Fruit fly (Drosophila melanogaster): ENCODE data around the gene Fhos.
A peak's percentile ranks its signal among the peaks of the same experiment; 100 is the strongest.

The Fhos gene

DNA sequence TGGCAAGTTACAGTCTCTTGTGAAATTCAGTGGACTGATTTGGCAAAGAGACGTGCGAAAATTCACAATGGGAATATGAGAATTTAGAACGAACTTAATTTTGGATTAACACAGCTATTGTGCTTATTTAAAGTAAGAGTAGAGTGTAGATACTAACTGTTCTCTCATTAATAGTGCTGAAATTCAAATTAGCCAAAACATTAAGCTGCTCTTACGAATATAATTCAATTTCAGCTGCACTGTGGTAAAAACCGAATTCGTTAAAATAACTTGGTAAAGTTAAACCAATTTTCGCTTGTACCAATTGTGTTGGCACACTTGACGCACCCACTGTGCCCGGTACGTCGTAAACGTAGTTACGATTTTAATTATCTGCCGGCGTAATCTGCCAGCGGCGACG is 14.5 kb downstream of the Fhos start (continued):
- no peak for TF ChIP-seq CG6272 (GFP tag; IDR thresholded peaks at IDR 0.05)
- no peak for TF ChIP-seq CG9876 (GFP tag; optimal IDR thresholded peaks at IDR 0.05)
- TF ChIP-seq p53 (GFP tag; optimal IDR thresholded peaks at IDR 0.05): no peak
- TF ChIP-seq dmrt11E (tag; optimal IDR thresholded peaks at IDR 0.05): no peak
- TF ChIP-seq ewg (GFP tag; optimal IDR thresholded peaks at IDR 0.05): no peak
- no peak for TF ChIP-seq crc (GFP tag; optimal IDR thresholded peaks at IDR 0.05)
- TF ChIP-seq CG14441 (GFP tag; IDR thresholded peaks at IDR 0.05): peak; percentile 38; the same call in 1 of the 2 replicates
- TF ChIP-seq CG13296 (GFP tag; optimal IDR thresholded peaks at IDR 0.05): peak; percentile 36
- no peak for TF ChIP-seq rib (GFP tag; IDR thresholded peaks at IDR 0.05)
- TF ChIP-seq CG11723 (GFP tag; optimal IDR thresholded peaks at IDR 0.05): peak; percentile 26
- TF ChIP-seq CG14014 (GFP tag; IDR thresholded peaks at IDR 0.05): no peak; the same call in 1 of the 2 replicates
- TF ChIP-seq CG17186 (GFP tag; optimal IDR thresholded peaks at IDR 0.05): no peak
- TF ChIP-seq wek (GFP tag; optimal IDR thresholded peaks at IDR 0.05): no peak
- peak; percentile 60 for TF ChIP-seq CHES-1-like (GFP tag; optimal IDR thresholded peaks at IDR 0.05)
- no peak for TF ChIP-seq CG4707 (GFP tag; optimal IDR thresholded peaks at IDR 0.05)
- no peak for TF ChIP-seq ham (GFP tag; IDR thresholded peaks at IDR 0.05)
- TF ChIP-seq CG10366 (GFP tag; IDR thresholded peaks at IDR 0.05): no peak
- no peak for TF ChIP-seq klu (GFP tag; IDR thresholded peaks at IDR 0.05)
- peak; percentile 14; the same call in 1 of the 2 replicates for TF ChIP-seq Ada2b (GFP tag; IDR thresholded peaks at IDR 0.05)
- TF ChIP-seq abd-A (tag; optimal IDR thresholded peaks at IDR 0.05): no peak
- peak; percentile 31 for TF ChIP-seq emc (GFP tag; optimal IDR thresholded peaks at IDR 0.05)
- TF ChIP-seq CG6175 (GFP tag; IDR thresholded peaks at IDR 0.05): no peak
- peak; percentile 78 for TF ChIP-seq CG18599 (GFP tag; optimal IDR thresholded peaks at IDR 0.05)
- TF ChIP-seq tx (GFP tag; optimal IDR thresholded peaks at IDR 0.05): peak; percentile 10
- TF ChIP-seq HLH3B (GFP tag; IDR thresholded peaks at IDR 0.05): no peak
- TF ChIP-seq Fer3 (tag; optimal IDR thresholded peaks at IDR 0.05): peak; percentile 35
- TF ChIP-seq NC2α (GFP tag; optimal IDR thresholded peaks at IDR 0.05): no peak
- TF ChIP-seq NK7.1 (GFP tag; optimal IDR thresholded peaks at IDR 0.05): no peak
- TF ChIP-seq CG34224 (GFP tag; IDR thresholded peaks at IDR 0.05; ENCODE audit: partially characterized antibody): no peak
- no peak for TF ChIP-seq gt (GFP tag; IDR thresholded peaks at IDR 0.05)
- TF ChIP-seq knrl (GFP tag; IDR thresholded peaks at IDR 0.05; ENCODE audit: partially characterized antibody): no peak
- TF ChIP-seq CG10462 (GFP tag; optimal IDR thresholded peaks at IDR 0.05): no peak
- no peak for TF ChIP-seq CG4360 (GFP tag; IDR thresholded peaks at IDR 0.05)
- TF ChIP-seq CG2129 (GFP tag; IDR thresholded peaks at IDR 0.05; ENCODE audit: partially characterized antibody): no peak
- TF ChIP-seq CG10565 (GFP tag; optimal IDR thresholded peaks at IDR 0.05): no peak
- peak; percentile 18 for TF ChIP-seq trh (GFP tag; optimal IDR thresholded peaks at IDR 0.05)
- TF ChIP-seq bab2 (GFP tag; optimal IDR thresholded peaks at IDR 0.05): no peak
- no peak for TF ChIP-seq jumu (GFP tag; optimal IDR thresholded peaks at IDR 0.05)
- TF ChIP-seq hth (optimal IDR thresholded peaks at IDR 0.05): no peak
- peak; percentile 31 for TF ChIP-seq CG10274 (GFP tag; optimal IDR thresholded peaks at IDR 0.05)
- TF ChIP-seq Antp (GFP tag; optimal IDR thresholded peaks at IDR 0.05): peak; percentile 31
- no peak for TF ChIP-seq zen2 (GFP tag; IDR thresholded peaks at IDR 0.05; ENCODE audit: partially characterized antibody)
- no peak for TF ChIP-seq unc-4 (GFP tag; IDR thresholded peaks at IDR 0.05; ENCODE audit: partially characterized antibody)
- no peak for TF ChIP-seq CG33557 (GFP tag; optimal IDR thresholded peaks at IDR 0.05)
- TF ChIP-seq chinmo (GFP tag; IDR thresholded peaks at IDR 0.05; ENCODE audit: partially characterized antibody): no peak
- TF ChIP-seq schlank (tag; optimal IDR thresholded peaks at IDR 0.05): no peak
- TF ChIP-seq Tbp (GFP tag; optimal IDR thresholded peaks at IDR 0.05): no peak
- TF ChIP-seq CG9817 (tag; optimal IDR thresholded peaks at IDR 0.05): peak; percentile 23
- no peak for TF ChIP-seq CG11456 (GFP tag; IDR thresholded peaks at IDR 0.05)
- no peak for TF ChIP-seq Ets97D (GFP tag; optimal IDR thresholded peaks at IDR 0.05)
- no peak for TF ChIP-seq slou (GFP tag; optimal IDR thresholded peaks at IDR 0.05)
- no peak for TF ChIP-seq CG15479 (GFP tag; optimal IDR thresholded peaks at IDR 0.05)

Data from whole organism, embryonic.